Fruit fly (Drosophila melanogaster) whole organism, prepupa: ENCODE measurements around the gene CG4452.

Source experiments
- Blimp-1 ChIP-seq: fragments of 200-800 bp; sonication (Bioruptor generic); optimal IDR thresholded peaks from 3 replicates; lab custom pipeline; 2017; ENCODE audit warnings: missing biosample characterization, missing genetic modification characterization, mild to moderate bottlenecking, moderate library complexity, missing genetic modification reagents
- CG11294 ChIP-seq: fragments of 200-800 bp; sonication (Bioruptor generic); IDR thresholded peaks from 2 replicates; pipeline ENCODE4 v1.3.6; 2022; ENCODE audit warnings: missing biosample characterization, missing genetic modification characterization
- CG11902 ChIP-seq: fragments of 200-800 bp; sonication (Bioruptor generic); optimal IDR thresholded peaks from 3 replicates; lab custom pipeline; 2016; ENCODE audit warnings: missing biosample characterization, missing genetic modification characterization
- CG16779 ChIP-seq: fragments of 200-800 bp; sonication (Bioruptor generic); optimal IDR thresholded peaks from 3 replicates; lab custom pipeline; 2017; ENCODE audit warnings: missing biosample characterization, mild to moderate bottlenecking, missing genetic modification characterization
- CG31627 ChIP-seq: fragments of 200-800 bp; sonication (Bioruptor generic); optimal IDR thresholded peaks from 3 replicates; lab custom pipeline; 2016; ENCODE audit warnings: missing biosample characterization, missing genetic modification characterization
- CG32006 ChIP-seq: fragments of 200-800 bp; sonication (Bioruptor generic); optimal IDR thresholded peaks from 3 replicates; lab custom pipeline; 2017; ENCODE audit warnings: missing biosample characterization, mild to moderate bottlenecking, missing genetic modification characterization
- CG3919 ChIP-seq: fragments of 200-800 bp; sonication (Bioruptor generic); optimal IDR thresholded peaks from 3 replicates; lab custom pipeline; 2016; ENCODE audit warnings: missing biosample characterization, missing genetic modification characterization
- CG4318 ChIP-seq: fragments of 200-800 bp; sonication (Bioruptor generic); optimal IDR thresholded peaks from 3 replicates; lab custom pipeline; 2017; ENCODE audit warnings: missing biosample characterization, mild to moderate bottlenecking, missing genetic modification characterization
- CG6276 ChIP-seq: fragments of 200-800 bp; sonication (Bioruptor generic); optimal IDR thresholded peaks from 2 replicates; lab custom pipeline; 2017; ENCODE audit warnings: missing biosample characterization, mild to moderate bottlenecking, missing genetic modification characterization
- CG6792 ChIP-seq: fragments of 200-800 bp; sonication (Bioruptor generic); optimal IDR thresholded peaks from 3 replicates; lab custom pipeline; 2016; ENCODE audit warnings: missing biosample characterization, missing genetic modification characterization
- CG6808 ChIP-seq: fragments of 200-800 bp; sonication (Bioruptor generic); optimal IDR thresholded peaks from 3 replicates; lab custom pipeline; 2017; ENCODE audit warnings: missing biosample characterization, missing genetic modification characterization, mild to moderate bottlenecking, moderate library complexity, missing genetic modification reagents
- CG6854 ChIP-seq: fragments of 200-800 bp; sonication (Bioruptor generic); optimal IDR thresholded peaks from 2 replicates; lab custom pipeline; 2017; ENCODE audit warnings: missing biosample characterization, mild to moderate bottlenecking, missing genetic modification characterization
- CG7368 ChIP-seq: fragments of 200-800 bp; sonication (Bioruptor generic); optimal IDR thresholded peaks from 3 replicates; lab custom pipeline; 2016; ENCODE audit warnings: missing biosample characterization, missing genetic modification characterization
- CG8119 ChIP-seq: fragments of 200-800 bp; sonication (Bioruptor generic); IDR thresholded peaks from 3 replicates; pipeline ENCODE4 v1.3.6; 2022; ENCODE audit warnings: missing biosample characterization, missing genetic modification characterization
- CG8319 ChIP-seq: fragments of 200-800 bp; sonication (Bioruptor generic); optimal IDR thresholded peaks from 3 replicates; lab custom pipeline; 2016; ENCODE audit warnings: missing biosample characterization, missing genetic modification characterization
- CG8632 ChIP-seq: fragments of 200-800 bp; sonication (Bioruptor generic); optimal IDR thresholded peaks from 3 replicates; lab custom pipeline; 2016; ENCODE audit warnings: missing biosample characterization, missing genetic modification characterization
- CG9139 ChIP-seq: fragments of 200-800 bp; sonication (Bioruptor generic); optimal IDR thresholded peaks from 3 replicates; lab custom pipeline; 2017; ENCODE audit warnings: missing biosample characterization, mild to moderate bottlenecking, missing genetic modification characterization
- Eip75B ChIP-seq: fragments of 200-800 bp; sonication (Bioruptor generic); optimal IDR thresholded peaks from 3 replicates; lab custom pipeline; 2016; ENCODE audit warnings: missing biosample characterization, missing genetic modification characterization
- Eip93F ChIP-seq: fragments of 200-800 bp; sonication (Bioruptor generic); optimal IDR thresholded peaks from 2 replicates; lab custom pipeline; 2016; ENCODE audit warnings: missing biosample characterization, mild to moderate bottlenecking, missing genetic modification characterization
- Ets21C ChIP-seq: fragments of 200-800 bp; sonication (Bioruptor generic); optimal IDR thresholded peaks from 3 replicates; lab custom pipeline; 2016; ENCODE audit warnings: missing biosample characterization, missing genetic modification characterization
- Ets96B ChIP-seq: fragments of 200-800 bp; optimal IDR thresholded peaks from 2 replicates; lab custom pipeline; 2019; ENCODE audit warnings: missing biosample characterization, mild to moderate bottlenecking, missing genetic modification characterization, moderate library complexity
- Gug ChIP-seq: fragments of 200-800 bp; sonication (Bioruptor generic); IDR thresholded peaks from 2 replicates; pipeline ENCODE4 v1.3.6; 2022; ENCODE audit warnings: missing biosample characterization, missing genetic modification characterization
- Hr38 ChIP-seq: sonication (Bioruptor generic); optimal IDR thresholded peaks from 2 replicates; lab custom pipeline; 2016; ENCODE audit warnings: missing biosample characterization, missing genetic modification characterization
- Hr39 ChIP-seq: fragments of 200-800 bp; sonication (Bioruptor generic); optimal IDR thresholded peaks from 2 replicates; lab custom pipeline; 2016; ENCODE audit warnings: missing biosample characterization, missing genetic modification characterization
- Hr4 ChIP-seq: fragments of 200-800 bp; sonication (Bioruptor generic); optimal IDR thresholded peaks from 3 replicates; lab custom pipeline; 2016; ENCODE audit warnings: missing biosample characterization, missing genetic modification characterization
- Met ChIP-seq: fragments of 200-800 bp; sonication (Bioruptor generic); optimal IDR thresholded peaks from 3 replicates; lab custom pipeline; 2016; ENCODE audit warnings: missing biosample characterization, missing genetic modification characterization
- OdsH ChIP-seq: fragments of 200-800 bp; sonication (Bioruptor generic); optimal IDR thresholded peaks from 3 replicates; lab custom pipeline; 2016; ENCODE audit warnings: missing biosample characterization, missing genetic modification characterization
- Smox ChIP-seq: fragments of 200-800 bp; sonication (Bioruptor generic); optimal IDR thresholded peaks from 3 replicates; lab custom pipeline; 2016; ENCODE audit warnings: missing biosample characterization, missing genetic modification characterization
- Sox102F ChIP-seq: fragments of 200-800 bp; sonication (Bioruptor generic); optimal IDR thresholded peaks from 2 replicates; lab custom pipeline; 2016; ENCODE audit warnings: missing biosample characterization, mild to moderate bottlenecking, missing genetic modification characterization
- Sox14 ChIP-seq: fragments of 200-800 bp; sonication (Bioruptor generic); optimal IDR thresholded peaks from 3 replicates; lab custom pipeline; 2016; ENCODE audit warnings: missing biosample characterization, missing genetic modification characterization
- achi ChIP-seq: fragments of 200-800 bp; sonication (Bioruptor generic); optimal IDR thresholded peaks from 3 replicates; lab custom pipeline; 2016; ENCODE audit warnings: missing biosample characterization, missing genetic modification characterization
- acj6 ChIP-seq: fragments of 200-800 bp; sonication (Bioruptor generic); optimal IDR thresholded peaks from 3 replicates; lab custom pipeline; 2016; ENCODE audit warnings: missing biosample characterization, missing genetic modification characterization
- cyc ChIP-seq: fragments of 200-800 bp; sonication (Bioruptor generic); optimal IDR thresholded peaks from 3 replicates; lab custom pipeline; 2016; ENCODE audit warnings: missing biosample characterization, missing genetic modification characterization
- dac ChIP-seq: fragments of 200-800 bp; sonication (Bioruptor generic); optimal IDR thresholded peaks from 2 replicates; lab custom pipeline; 2017; ENCODE audit warnings: missing biosample characterization, mild to moderate bottlenecking, missing genetic modification characterization
- dsx ChIP-seq: fragments of 200-800 bp; optimal IDR thresholded peaks from 3 replicates; lab custom pipeline; 2019; ENCODE audit warnings: missing biosample characterization, mild to moderate bottlenecking, missing genetic modification characterization, moderate library complexity; ENCODE audit not compliant: poor library complexity, severe bottlenecking
- eg ChIP-seq: fragments of 200-800 bp; sonication (Bioruptor generic); IDR thresholded peaks from 3 replicates; pipeline ENCODE4 v1.3.6; 2022; ENCODE audit warnings: missing biosample characterization, missing genetic modification characterization
- fd85E ChIP-seq: fragments of 200-800 bp; sonication (Bioruptor generic); optimal IDR thresholded peaks from 3 replicates; lab custom pipeline; 2016; ENCODE audit warnings: missing biosample characterization, missing genetic modification characterization
- fkh ChIP-seq: fragments of 200-800 bp; sonication (Bioruptor generic); optimal IDR thresholded peaks from 3 replicates; lab custom pipeline; 2017; ENCODE audit warnings: missing biosample characterization, mild to moderate bottlenecking, missing genetic modification characterization, moderate library complexity
- net ChIP-seq: fragments of 200-800 bp; sonication (Bioruptor generic); optimal IDR thresholded peaks from 3 replicates; lab custom pipeline; 2016; ENCODE audit warnings: missing biosample characterization, missing genetic modification characterization
- pdm3 ChIP-seq: fragments of 200-800 bp; sonication (Bioruptor generic); optimal IDR thresholded peaks from 3 replicates; lab custom pipeline; 2016; ENCODE audit warnings: missing biosample characterization, missing genetic modification characterization
- salr ChIP-seq, 2 experiments: fragments of 200-800 bp; sonication (Bioruptor generic); optimal IDR thresholded peaks; 3 replicates each; lab custom pipeline; 2016 to 2018; ENCODE audit warnings: missing biosample characterization in 2 of 2, missing genetic modification characterization in 2 of 2, mild to moderate bottlenecking in 1 of 2
- spab ChIP-seq: fragments of 200-800 bp; sonication (Bioruptor generic); optimal IDR thresholded peaks from 2 replicates; lab custom pipeline; 2017; ENCODE audit warnings: missing biosample characterization, mild to moderate bottlenecking, missing genetic modification characterization, missing genetic modification reagents
- ss ChIP-seq, 2 experiments: fragments of 200-800 bp; sonication (Bioruptor generic); optimal IDR thresholded peaks; 2 replicates in 1 of 2; 3 replicates in 1 of 2; lab custom pipeline; 2017 to 2018; ENCODE audit warnings: mild to moderate bottlenecking in 2 of 2, missing biosample characterization in 2 of 2, missing genetic modification characterization in 2 of 2, moderate library complexity in 1 of 2
- topi ChIP-seq: fragments of 200-800 bp; sonication (Bioruptor generic); optimal IDR thresholded peaks from 3 replicates; lab custom pipeline; 2016; ENCODE audit warnings: missing biosample characterization, missing genetic modification characterization

Gene CG4452

dm6 chr3L:9372278-9372975 is 5.2 kb downstream of the CG4452 start, which contains the start of the genes Hsp67Bc, CG4456 and Hsp22 (continued):
- TF ChIP-seq pdm3 (GFP tag; lab: Kevin White, UChicago): no peak
- no peak for TF ChIP-seq CG11902
- no peak for TF ChIP-seq Hr39 (GFP tag; lab: Kevin White, UChicago)
- TF ChIP-seq net (GFP tag; lab: Kevin White, UChicago): no peak
- no peak for TF ChIP-seq topi (GFP tag; lab: Kevin White, UChicago)
- TF ChIP-seq cyc (GFP tag; lab: Kevin White, UChicago): no peak
- TF ChIP-seq acj6 (GFP tag; lab: Kevin White, UChicago): no peak
- no peak for TF ChIP-seq OdsH
- TF ChIP-seq CG8319 (GFP tag; lab: Kevin White, UChicago): no peak
- TF ChIP-seq CG7368 (GFP tag; lab: Kevin White, UChicago): no peak
- TF ChIP-seq salr (GFP tag; optimal IDR thresholded peaks at IDR 0.05; lab: Kevin White, UChicago): no peak
- no peak for TF ChIP-seq spab (GFP tag; lab: Kevin White, UChicago)
- TF ChIP-seq Met (GFP tag; lab: Kevin White, UChicago): no peak
- no peak for TF ChIP-seq fd85E (GFP tag; lab: Kevin White, UChicago)
- TF ChIP-seq CG6808: no peak
- TF ChIP-seq Ets96B: no peak
- TF ChIP-seq CG3919 (GFP tag; lab: Kevin White, UChicago): no peak
- no peak for TF ChIP-seq CG6792 (GFP tag; lab: Kevin White, UChicago)
- no peak for TF ChIP-seq CG32006 (GFP tag; lab: Kevin White, UChicago)

- peak; percentile 20 for TF ChIP-seq fkh (GFP tag; lab: Kevin White, UChicago)
- TF ChIP-seq Hr4 (GFP tag; lab: Kevin White, UChicago): peak; percentile 84
- TF ChIP-seq Sox14 (GFP tag; lab: Kevin White, UChicago): peak; percentile 69
- peak; percentile 81 for TF ChIP-seq topi (GFP tag; lab: Kevin White, UChicago)
- no peak for TF ChIP-seq dsx (GFP tag; lab: Kevin White, UChicago)
- peak; percentile 91 for TF ChIP-seq CG8119 (GFP tag; lab: Robert Waterston, UW)
- peak; percentile 84 for TF ChIP-seq Smox (GFP tag; lab: Kevin White, UChicago)
- TF ChIP-seq CG8632 (GFP tag; lab: Kevin White, UChicago): peak; percentile 77
- TF ChIP-seq Ets96B: peak; percentile 69
- TF ChIP-seq CG31627: peak; percentile 43
- peak; percentile 25 for TF ChIP-seq Eip93F (GFP tag; lab: Kevin White, UChicago)
- peak; percentile 86 for TF ChIP-seq eg (GFP tag; lab: Robert Waterston, UW)
- peak; percentile 72 for TF ChIP-seq pdm3 (GFP tag; lab: Kevin White, UChicago)
- TF ChIP-seq CG6854: peak; percentile 18
- peak; percentile 49 for TF ChIP-seq dac
- TF ChIP-seq CG8319 (GFP tag; lab: Kevin White, UChicago): peak; percentile 46
- peak; percentile 8 to 56 for TF ChIP-seq salr (GFP tag; optimal IDR thresholded peaks at IDR 0.05; lab: Kevin White, UChicago)
- peak; percentile 46 for TF ChIP-seq spab (GFP tag; lab: Kevin White, UChicago)
- TF ChIP-seq CG32006 (GFP tag; lab: Kevin White, UChicago): peak; percentile 89
- TF ChIP-seq CG4318 (GFP tag; lab: Kevin White, UChicago): peak; percentile 73
- TF ChIP-seq net (GFP tag; lab: Kevin White, UChicago): peak; percentile 64
- peak; percentile 68 for TF ChIP-seq cyc (GFP tag; lab: Kevin White, UChicago)
- TF ChIP-seq ss (GFP tag; optimal IDR thresholded peaks at IDR 0.05; lab: Kevin White, UChicago): no peak
- TF ChIP-seq achi: peak; percentile 83
- peak; percentile 53 for TF ChIP-seq CG9139
- TF ChIP-seq Eip75B (GFP tag; lab: Kevin White, UChicago): peak; percentile 73
- TF ChIP-seq fd85E (GFP tag; lab: Kevin White, UChicago): peak; percentile 0
- TF ChIP-seq Sox102F (GFP tag; lab: Kevin White, UChicago): peak; percentile 65
- peak; percentile 65 for TF ChIP-seq CG7368 (GFP tag; lab: Kevin White, UChicago)
- peak; percentile 73 for TF ChIP-seq CG11294 (GFP tag; lab: Robert Waterston, UW)
- peak; percentile 4 for TF ChIP-seq Ets21C
- TF ChIP-seq Blimp-1: peak; percentile 27
- peak; percentile 83 for TF ChIP-seq CG6276 (GFP tag; lab: Kevin White, UChicago)
- TF ChIP-seq acj6 (GFP tag; lab: Kevin White, UChicago): peak; percentile 83
- no peak for TF ChIP-seq Hr38 (GFP tag; lab: Kevin White, UChicago)
- peak; percentile 71 for TF ChIP-seq CG6792 (GFP tag; lab: Kevin White, UChicago)
- TF ChIP-seq Hr39 (GFP tag; lab: Kevin White, UChicago): peak; percentile 36
- peak; percentile 72 for TF ChIP-seq CG16779
- peak; percentile 78 for TF ChIP-seq Gug
- TF ChIP-seq CG6808: peak; percentile 72
Observed at dm6 chr3L:9373374-9374004, 6.3 kb downstream of the CG4452 start.
